Worm (Caenorhabditis elegans) whole organism, L4/young adult: ENCODE measurements around the gene srz-32.

Experiments
- W03F9.2 ChIP-seq: fragments of 150-350 bp; optimal IDR thresholded peaks from 2 replicates; lab custom pipeline; 2014; ENCODE audit warnings: missing biosample characterization, missing genetic modification characterization
- dao-5 ChIP-seq: sonication (generic microtip); optimal IDR thresholded peaks from 2 replicates; lab custom pipeline; 2016; ENCODE audit warnings: missing genotype, missing genetic modification characterization, moderate library complexity, missing compliant biosample characterization

DNA sequence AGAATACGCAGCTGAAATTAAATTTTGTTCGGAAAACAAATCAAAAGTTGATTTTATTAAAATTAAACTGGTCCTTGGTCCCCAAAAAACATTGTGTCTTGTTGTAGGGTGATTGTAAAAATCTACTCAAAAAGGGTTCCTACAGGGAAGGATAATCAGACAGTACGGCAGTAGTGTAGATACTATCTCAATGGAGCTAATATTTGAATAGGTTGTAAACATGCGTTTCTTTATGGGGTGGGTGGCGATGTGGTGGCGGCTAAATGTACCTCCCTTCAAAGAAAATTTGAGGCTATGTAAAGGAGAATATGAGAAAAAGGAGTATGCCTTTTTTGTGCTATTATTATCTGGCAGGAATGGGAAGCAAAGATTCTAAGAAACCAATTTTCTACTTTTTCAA, 16.4 kb downstream of the srz-32 start:
- TF ChIP-seq dao-5 (tag; lab: Kevin White, UChicago) (no peak), W03F9.2 (tag; lab: Kevin White, UChicago) (no peak)
